Fruit fly (Drosophila melanogaster) Kc167 (cell line): ENCODE results near the gene CG8664.

ENCODE experiments used
- Sin3A ChIP-seq: fragments of >200 bp; optimal IDR thresholded peaks from 2 replicates; lab custom pipeline; 2018; ENCODE audit warnings: missing external identifiers
- h ChIP-seq: fragments of >200 bp; optimal IDR thresholded peaks from 3 replicates; lab custom pipeline; 2018; ENCODE audit warnings: missing external identifiers
- insv ChIP-seq: fragments of >200 bp; optimal IDR thresholded peaks from 3 replicates; lab custom pipeline; 2018; ENCODE audit warnings: missing external identifiers
- psq ChIP-seq: fragments of >200 bp; optimal IDR thresholded peaks from 2 replicates; lab custom pipeline; 2017; ENCODE audit warnings: missing external identifiers

- no peak for TF ChIP-seq psq
- TF ChIP-seq h = no peak
- TF ChIP-seq Sin3A (lab: Kevin White, UChicago) = no peak
- no peak for TF ChIP-seq insv (lab: Kevin White, UChicago)
Observed at dm6 chrX:17305544-17305943, 23.0 kb upstream of the CG8664 start.
